Worm (Caenorhabditis elegans) whole organism, early embryonic: ENCODE data around the gene dhrs-4.

Source experiments
- aly-1 ChIP-seq: sonication (generic microtip); optimal IDR thresholded peaks from 2 replicates; lab custom pipeline; 2016; ENCODE audit warnings: missing genetic modification characterization, missing compliant biosample characterization
- ceh-13 ChIP-seq: fragments of 200-800 bp; sonication (Bioruptor generic); optimal IDR thresholded peaks from 2 replicates; lab custom pipeline; 2018; ENCODE audit warnings: mild to moderate bottlenecking, missing genetic modification characterization, missing compliant biosample characterization
- ets-7 ChIP-seq: sonication (generic microtip); optimal IDR thresholded peaks from 2 replicates; lab custom pipeline; 2016; ENCODE audit warnings: missing genotype, missing genetic modification characterization, missing compliant biosample characterization
- hmbx-1 ChIP-seq: sonication (generic microtip); optimal IDR thresholded peaks from 2 replicates; lab custom pipeline; 2016; ENCODE audit warnings: mild to moderate bottlenecking, missing genetic modification characterization, missing compliant biosample characterization
- hnd-1 ChIP-seq: sonication (generic microtip); optimal IDR thresholded peaks from 2 replicates; lab custom pipeline; 2016; ENCODE audit warnings: missing genetic modification characterization, missing compliant biosample characterization
- pes-1 ChIP-seq: fragments of 200-800 bp; sonication (Bioruptor generic); IDR thresholded peaks from 2 replicates; pipeline ENCODE4 v1.3.6; 2022; ENCODE audit warnings: missing genetic modification reagents, missing genetic modification characterization, missing compliant biosample characterization
- tbx-11 ChIP-seq: fragments of 200-800 bp; sonication (Bioruptor generic); IDR thresholded peaks from 2 replicates; pipeline ENCODE4 v1.3.6; 2022; ENCODE audit warnings: missing genetic modification characterization, missing compliant biosample characterization

ce11 chrV:12906732-12907131 lies 15.7 kb upstream of the dhrs-4 start, which contains the start of gene ttr-29:
- TF ChIP-seq ets-7 (tag; lab: Kevin White, UChicago) (no peak), tbx-11 (GFP tag; lab: Robert Waterston, UW) (no peak), ceh-13 (GFP tag; lab: Kevin White, UChicago) (no peak), pes-1 (GFP tag; lab: Robert Waterston, UW) (no peak), hmbx-1 (no peak), aly-1 (no peak), hnd-1 (tag; lab: Kevin White, UChicago) (no peak)
